Fruit fly (Drosophila melanogaster) S2 (cell line): ENCODE data around the gene CG34015.

ENCODE experiments used
- CG8478 ChIP-seq: fragments of >200 bp; optimal IDR thresholded peaks from 2 replicates; lab custom pipeline; 2018
- CTCF ChIP-seq, 2 experiments: fragments of >200 bp; optimal IDR thresholded peaks; 2 replicates each; lab custom pipeline; 2018

dm6 chrX:16406083-16406482, 42.0 kb downstream of the CG34015 start:
- TF ChIP-seq CG8478 (lab: Kevin White, UChicago) (no peak), CTCF (optimal IDR thresholded peaks at IDR 0.05; lab: Kevin White, UChicago) (no peak)
